Fruit fly (Drosophila melanogaster): ENCODE results near the gene verm.

The verm gene

DNA sequence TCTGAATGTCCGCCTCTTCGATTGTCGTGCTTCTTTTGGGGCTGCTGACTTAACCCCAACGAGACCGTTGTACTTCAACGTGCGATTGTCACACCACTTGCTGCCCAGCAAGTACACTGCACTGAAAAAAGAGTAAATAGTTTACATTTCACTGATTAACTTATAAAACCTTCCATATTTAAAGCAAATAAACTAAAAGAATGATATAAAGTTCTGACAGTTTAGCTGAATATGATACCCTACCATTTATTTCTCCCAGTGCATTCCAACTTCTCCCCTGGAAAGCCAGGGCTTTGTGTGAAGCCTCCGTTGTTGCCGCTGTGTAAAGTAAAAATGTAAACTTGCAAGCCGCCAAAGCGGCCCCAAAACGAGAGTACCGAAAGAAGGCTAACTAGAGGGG, 20.7 kb downstream of the verm start (continued):
- peak; percentile 40 for TF ChIP-seq Smox (GFP tag; optimal IDR thresholded peaks at IDR 0.05)
- TF ChIP-seq topi (GFP tag; optimal IDR thresholded peaks at IDR 0.05), result peak; percentile 50
- TF ChIP-seq CG11762 (GFP tag; optimal IDR thresholded peaks at IDR 0.05; ENCODE audit: insufficient read depth), result no peak
- peak; percentile 53 for TF ChIP-seq CG1621 (tag; optimal IDR thresholded peaks at IDR 0.05)
- TF ChIP-seq CG34406 (GFP tag; optimal IDR thresholded peaks at IDR 0.05), result peak; percentile 25
- peak; percentile 29 for TF ChIP-seq lz (GFP tag; optimal IDR thresholded peaks at IDR 0.05)
- TF ChIP-seq CG31627 (GFP tag; optimal IDR thresholded peaks at IDR 0.05), result peak; percentile 43
- peak; percentile 47 for TF ChIP-seq OdsH (GFP tag; optimal IDR thresholded peaks at IDR 0.05)
- peak; percentile 12 for TF ChIP-seq vri (GFP tag; optimal IDR thresholded peaks at IDR 0.05)
- TF ChIP-seq Hr38 (GFP tag; optimal IDR thresholded peaks at IDR 0.05), result no peak
- TF ChIP-seq fkh (GFP tag; optimal IDR thresholded peaks at IDR 0.05), result no peak
- TF ChIP-seq CG6792 (GFP tag; optimal IDR thresholded peaks at IDR 0.05), result peak; percentile 44
- peak; percentile 43 for TF ChIP-seq CG10669 (GFP tag; optimal IDR thresholded peaks at IDR 0.05)
- TF ChIP-seq CG8632 (GFP tag; optimal IDR thresholded peaks at IDR 0.05), result peak; percentile 23
- peak; percentile 87 for TF ChIP-seq Eip78C (GFP tag)
- TF ChIP-seq CG8119 (GFP tag; IDR thresholded peaks at IDR 0.05), result peak; percentile 57; the same call in 2 of the 3 replicates
- TF ChIP-seq net (GFP tag; optimal IDR thresholded peaks at IDR 0.05), result peak; percentile 3

DNA sequence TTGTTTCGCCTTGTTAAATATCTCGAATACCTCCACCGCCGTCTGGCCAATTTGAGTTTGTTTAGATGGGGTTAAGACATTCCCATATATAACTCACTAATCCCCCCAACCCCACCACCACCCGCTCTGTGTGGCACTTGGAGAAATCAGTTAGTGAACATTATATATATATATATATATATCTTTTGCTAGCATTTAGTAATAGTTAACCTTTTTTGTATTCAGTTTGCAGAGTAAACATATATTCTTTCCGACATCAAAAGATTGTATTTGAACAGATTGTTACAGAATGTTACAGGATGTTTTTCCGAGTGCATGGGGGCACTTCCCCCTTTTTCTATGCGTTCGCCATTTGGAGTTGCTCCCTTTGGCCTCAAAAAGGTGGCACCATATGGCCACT, 24.6 kb downstream of the verm start:
- TF ChIP-seq Ets96B (tag; optimal IDR thresholded peaks at IDR 0.05) (peak; percentile 0), topi (GFP tag; optimal IDR thresholded peaks at IDR 0.05) (no peak), Eip93F (GFP tag; optimal IDR thresholded peaks at IDR 0.05) (no peak), Eip78C (GFP tag) (peak; percentile 19), CG3919 (GFP tag; optimal IDR thresholded peaks at IDR 0.05) (peak; percentile 9), CG3032 (tag; optimal IDR thresholded peaks at IDR 0.05) (peak; percentile 2)

DNA sequence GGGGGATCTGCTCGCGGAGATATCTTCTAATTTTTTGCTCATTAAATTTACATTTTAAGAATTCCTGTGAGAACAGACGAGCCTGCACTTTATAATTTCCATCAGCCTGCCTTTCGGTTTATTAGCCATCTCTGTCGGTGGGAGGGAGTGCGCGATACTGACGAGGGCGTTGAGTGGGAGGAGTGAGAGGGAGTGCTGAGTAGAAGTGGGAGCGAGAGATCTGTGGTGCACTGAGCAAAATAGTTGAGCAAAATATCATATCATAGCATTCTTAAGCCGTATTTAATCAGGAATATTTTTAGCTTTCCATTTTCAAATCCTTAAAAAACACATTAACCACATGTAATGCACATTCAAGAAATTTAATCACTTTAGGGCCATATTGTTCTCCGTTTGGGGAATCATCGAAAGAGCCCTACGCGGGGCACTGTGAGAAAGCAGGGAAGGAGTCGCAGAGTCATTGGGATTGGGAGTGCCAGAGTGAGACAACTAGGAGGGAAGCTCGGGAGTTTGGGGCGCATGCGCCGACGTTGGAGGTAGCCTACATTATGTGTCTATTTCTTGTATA, 29.9 kb downstream of the verm start:
- peak; percentile 4 for TF ChIP-seq CG32006 (GFP tag; optimal IDR thresholded peaks at IDR 0.05)
- no peak for TF ChIP-seq fd85E (GFP tag; optimal IDR thresholded peaks at IDR 0.05)
- no peak for TF ChIP-seq Ets96B (tag; optimal IDR thresholded peaks at IDR 0.05)
- no peak for TF ChIP-seq CG3919 (GFP tag; optimal IDR thresholded peaks at IDR 0.05)
- TF ChIP-seq pdm3 (GFP tag; optimal IDR thresholded peaks at IDR 0.05), result no peak
- TF ChIP-seq CG11902 (GFP tag; optimal IDR thresholded peaks at IDR 0.05), result no peak
- TF ChIP-seq CG8319 (GFP tag; optimal IDR thresholded peaks at IDR 0.05), result no peak
- TF ChIP-seq salr (GFP tag; optimal IDR thresholded peaks at IDR 0.05), result no peak
- no peak for TF ChIP-seq Lpt (GFP tag; optimal IDR thresholded peaks at IDR 0.05)
- no peak for TF ChIP-seq CG10669 (GFP tag; optimal IDR thresholded peaks at IDR 0.05)
- 0 out of 3 replicates have a peak, but pooled peaks have one; percentile 32 for TF ChIP-seq CG6163 (GFP tag; IDR thresholded peaks at IDR 0.05)
- TF ChIP-seq CG7368 (GFP tag; optimal IDR thresholded peaks at IDR 0.05), result no peak
- no peak for TF ChIP-seq CG16779 (tag; optimal IDR thresholded peaks at IDR 0.05)
- no peak for TF ChIP-seq OdsH (GFP tag; optimal IDR thresholded peaks at IDR 0.05)

DNA sequence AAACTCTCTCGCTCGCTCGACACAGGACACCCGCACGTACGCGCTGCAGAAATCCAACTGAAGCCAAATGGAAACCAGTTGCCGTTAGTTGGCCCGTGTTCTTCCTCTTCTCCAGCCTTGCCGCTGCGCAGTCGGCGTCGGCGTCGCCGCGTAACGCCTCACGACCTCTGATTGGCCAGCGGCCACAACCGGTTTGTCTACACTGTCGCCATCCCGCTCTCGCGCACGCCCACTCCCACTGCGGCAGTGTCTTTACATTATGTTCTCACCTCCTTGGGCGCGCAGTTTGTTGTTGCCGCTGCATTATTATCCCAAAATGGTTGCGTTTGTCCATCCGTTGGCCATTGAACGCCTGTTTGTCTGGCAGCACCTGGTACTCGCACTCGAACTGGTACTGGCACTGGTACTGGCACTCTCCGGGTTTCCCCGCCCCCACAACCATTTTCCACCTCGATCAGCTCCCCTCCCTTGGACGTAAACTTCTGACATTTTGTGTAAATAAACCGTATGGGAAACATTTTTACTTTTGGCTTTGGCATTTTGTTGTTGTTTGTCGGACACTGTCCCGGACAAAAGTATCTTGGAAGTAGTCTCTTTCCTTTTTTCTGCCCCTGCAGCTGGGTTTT, 31.3 kb downstream of the verm start, which contains the start of gene tey:
Gene tey, minus strand, starts transcription at position 500 of the 626 bp plus-strand sequence.
- TF ChIP-seq dac (GFP tag; optimal IDR thresholded peaks at IDR 0.05) (no peak), CG6163 (GFP tag; IDR thresholded peaks at IDR 0.05) (peak; percentile 32; the same call in 1 of the 3 replicates), dsx (GFP tag; optimal IDR thresholded peaks at IDR 0.05; ENCODE audit: poor library complexity, severe bottlenecking) (no peak), ss (GFP tag; optimal IDR thresholded peaks at IDR 0.05) (peak in 1 of 2 experiments; percentile 10), achi (GFP tag; optimal IDR thresholded peaks at IDR 0.05) (no peak), CG7368 (GFP tag; optimal IDR thresholded peaks at IDR 0.05) (no peak), Ets21C (GFP tag; optimal IDR thresholded peaks at IDR 0.05) (no peak), Eip75B (GFP tag; optimal IDR thresholded peaks at IDR 0.05) (no peak), CG11294 (GFP tag; IDR thresholded peaks at IDR 0.05) (no peak), CG6276 (GFP tag; optimal IDR thresholded peaks at IDR 0.05) (no peak), esn (GFP tag; optimal IDR thresholded peaks at IDR 0.05) (peak; percentile 7), CG15336 (GFP tag; IDR thresholded peaks at IDR 0.05) (no peak), fkh (GFP tag; optimal IDR thresholded peaks at IDR 0.05) (peak; percentile 42), Eip78C (GFP tag) (peak; percentile 43)
